Fruit fly (Drosophila melanogaster): ENCODE measurements around the gene CG17803.

Gene CG17803

dm6 chr3R:17801264-17801663 is at the start of gene CG17803:
CG17803 (minus strand) TSS chr3R:17801512.
- no peak for TF ChIP-seq CG10348 (GFP tag; IDR thresholded peaks at IDR 0.05)
- peak; percentile 38 for TF ChIP-seq EcR (GFP tag; optimal IDR thresholded peaks at IDR 0.05)
- no peak for TF ChIP-seq CG9948 (tag; optimal IDR thresholded peaks at IDR 0.05)
- TF ChIP-seq Snoo (tag; optimal IDR thresholded peaks at IDR 0.05) = no peak

- no peak for TF ChIP-seq D1 (tag; optimal IDR thresholded peaks at IDR 0.05)
- no peak for TF ChIP-seq CG12605 (GFP tag; IDR thresholded peaks at IDR 0.05)
- TF ChIP-seq CG9948 (tag; optimal IDR thresholded peaks at IDR 0.05) = no peak
- no peak for TF ChIP-seq CG10348 (GFP tag; IDR thresholded peaks at IDR 0.05)
- TF ChIP-seq CG15710 (tag; optimal IDR thresholded peaks at IDR 0.05) = peak; percentile 9
- no peak for TF ChIP-seq fd96Ca (GFP tag; IDR thresholded peaks at IDR 0.05)
- no peak for TF ChIP-seq CG32121 (GFP tag; IDR thresholded peaks at IDR 0.05)
- TF ChIP-seq CG8159 (tag; optimal IDR thresholded peaks at IDR 0.05) = peak; percentile 43
- TF ChIP-seq CG34367 (tag; optimal IDR thresholded peaks at IDR 0.05) = no peak
Observed at dm6 chr3R:17849178-17849577, 47.9 kb upstream of the CG17803 start.

dm6 chr3R:17846966-17847365 is 45.7 kb upstream of the CG17803 start:
- TF ChIP-seq gl (tag; optimal IDR thresholded peaks at IDR 0.05) (no peak), CG9948 (tag; optimal IDR thresholded peaks at IDR 0.05) (no peak)

dm6 chr3R:17830528-17830927 is 29.2 kb upstream of the CG17803 start:
- no peak for TF ChIP-seq fd96Ca (GFP tag; IDR thresholded peaks at IDR 0.05)
- no peak for TF ChIP-seq CG34367 (tag; optimal IDR thresholded peaks at IDR 0.05)
- no peak for TF ChIP-seq CG10348 (GFP tag; IDR thresholded peaks at IDR 0.05)

dm6 chr3R:17828653-17829052 is 27.3 kb upstream of the CG17803 start:
- no peak for TF ChIP-seq CG13204 (GFP tag; optimal IDR thresholded peaks at IDR 0.05)
- TF ChIP-seq gl (tag; optimal IDR thresholded peaks at IDR 0.05) = no peak
- no peak for TF ChIP-seq CG10348 (GFP tag; IDR thresholded peaks at IDR 0.05)
- no peak for TF ChIP-seq CG9948 (tag; optimal IDR thresholded peaks at IDR 0.05)
- no peak for TF ChIP-seq Pif1B (GFP tag; optimal IDR thresholded peaks at IDR 0.05)
- TF ChIP-seq CG14655 (GFP tag; optimal IDR thresholded peaks at IDR 0.05) = no peak
- TF ChIP-seq CG34367 (tag; optimal IDR thresholded peaks at IDR 0.05) = no peak
- no peak for TF ChIP-seq CG32121 (GFP tag; IDR thresholded peaks at IDR 0.05)
- TF ChIP-seq D1 (tag; optimal IDR thresholded peaks at IDR 0.05) = no peak
- no peak for TF ChIP-seq Ets98B (GFP tag; IDR thresholded peaks at IDR 0.05)
- TF ChIP-seq CG15710 (tag; optimal IDR thresholded peaks at IDR 0.05) = no peak
- no peak for TF ChIP-seq rn (GFP tag; IDR thresholded peaks at IDR 0.05)
- TF ChIP-seq CG8159 (tag; optimal IDR thresholded peaks at IDR 0.05) = no peak
- no peak for TF ChIP-seq fd96Ca (GFP tag; IDR thresholded peaks at IDR 0.05)

- TF ChIP-seq CG12605 (GFP tag; IDR thresholded peaks at IDR 0.05) (no peak), D1 (tag; optimal IDR thresholded peaks at IDR 0.05) (no peak), CG8159 (tag; optimal IDR thresholded peaks at IDR 0.05) (no peak), Ets98B (GFP tag; IDR thresholded peaks at IDR 0.05) (no peak), rn (GFP tag; IDR thresholded peaks at IDR 0.05) (no peak), CG10348 (GFP tag; IDR thresholded peaks at IDR 0.05) (no peak), CG4496 (GFP tag; IDR thresholded peaks at IDR 0.05) (no peak), CG34367 (tag; optimal IDR thresholded peaks at IDR 0.05) (no peak), CG13204 (GFP tag; optimal IDR thresholded peaks at IDR 0.05) (no peak)
Observed at dm6 chr3R:17827038-17827616, 25.8 kb upstream of the CG17803 start.

- TF ChIP-seq rn (GFP tag; IDR thresholded peaks at IDR 0.05) (no peak), CG8301 (tag; optimal IDR thresholded peaks at IDR 0.05) (no peak), CG34367 (tag; optimal IDR thresholded peaks at IDR 0.05) (peak; percentile 10), CG15710 (tag; optimal IDR thresholded peaks at IDR 0.05) (peak; percentile 52), Pif1A (GFP tag; optimal IDR thresholded peaks at IDR 0.05) (peak; percentile 35), CG4496 (GFP tag; IDR thresholded peaks at IDR 0.05) (no peak), Ets98B (GFP tag; IDR thresholded peaks at IDR 0.05) (no peak), CG8159 (tag; optimal IDR thresholded peaks at IDR 0.05) (peak; percentile 62), CG12605 (GFP tag; IDR thresholded peaks at IDR 0.05) (no peak), CG32121 (GFP tag; IDR thresholded peaks at IDR 0.05) (no peak), gl (tag; optimal IDR thresholded peaks at IDR 0.05) (no peak), CG10348 (GFP tag; IDR thresholded peaks at IDR 0.05) (no peak), CG14655 (GFP tag; optimal IDR thresholded peaks at IDR 0.05) (peak; percentile 21), CG17806 (tag; optimal IDR thresholded peaks at IDR 0.05) (peak; percentile 73), CG13204 (GFP tag; optimal IDR thresholded peaks at IDR 0.05) (no peak), fd96Ca (GFP tag; IDR thresholded peaks at IDR 0.05) (no peak), D1 (tag; optimal IDR thresholded peaks at IDR 0.05) (no peak), CG9948 (tag; optimal IDR thresholded peaks at IDR 0.05) (peak; percentile 33), EcR (GFP tag; optimal IDR thresholded peaks at IDR 0.05) (no peak), Pif1B (GFP tag; optimal IDR thresholded peaks at IDR 0.05) (peak; percentile 31), Snoo (tag; optimal IDR thresholded peaks at IDR 0.05) (peak; percentile 52)
Observed at dm6 chr3R:17825806-17826583, 24.7 kb upstream of the CG17803 start.

Data from whole organism, pupa.